Fruit fly (Drosophila melanogaster) whole organism, prepupa: ENCODE data around the gene CG31064.

Source experiments
- Blimp-1 ChIP-seq: fragments of 200-800 bp; sonication (Bioruptor generic); optimal IDR thresholded peaks from 3 replicates; lab custom pipeline; 2017; ENCODE audit warnings: missing biosample characterization, missing genetic modification characterization, mild to moderate bottlenecking, moderate library complexity, missing genetic modification reagents
- CG10631 ChIP-seq: fragments of 200-800 bp; sonication (Bioruptor generic); optimal IDR thresholded peaks from 2 replicates; lab custom pipeline; 2016; ENCODE audit warnings: missing biosample characterization, missing genetic modification characterization
- CG11762 ChIP-seq: fragments of 200-800 bp; sonication (Bioruptor generic); optimal IDR thresholded peaks from 3 replicates; lab custom pipeline; 2016; ENCODE audit warnings: missing biosample characterization, missing genetic modification characterization; ENCODE audit not compliant: insufficient read depth
- CG11902 ChIP-seq: fragments of 200-800 bp; sonication (Bioruptor generic); optimal IDR thresholded peaks from 3 replicates; lab custom pipeline; 2016; ENCODE audit warnings: missing biosample characterization, missing genetic modification characterization
- CG15336 ChIP-seq: fragments of 200-800 bp; sonication (Bioruptor generic); IDR thresholded peaks from 2 replicates; pipeline ENCODE4 v1.3.6; 2022; ENCODE audit warnings: missing biosample characterization, missing genetic modification characterization
- CG1621 ChIP-seq: fragments of 200-800 bp; sonication (Bioruptor generic); optimal IDR thresholded peaks from 3 replicates; lab custom pipeline; 2018; ENCODE audit warnings: missing biosample characterization, mild to moderate bottlenecking, missing genetic modification characterization
- CG16779 ChIP-seq: fragments of 200-800 bp; sonication (Bioruptor generic); optimal IDR thresholded peaks from 3 replicates; lab custom pipeline; 2017; ENCODE audit warnings: missing biosample characterization, mild to moderate bottlenecking, missing genetic modification characterization
- CG3032 ChIP-seq: fragments of 200-800 bp; optimal IDR thresholded peaks from 2 replicates; lab custom pipeline; 2019; ENCODE audit warnings: missing biosample characterization, mild to moderate bottlenecking, missing genetic modification characterization, moderate library complexity
- CG31627 ChIP-seq: fragments of 200-800 bp; sonication (Bioruptor generic); optimal IDR thresholded peaks from 3 replicates; lab custom pipeline; 2016; ENCODE audit warnings: missing biosample characterization, missing genetic modification characterization
- CG32006 ChIP-seq: fragments of 200-800 bp; sonication (Bioruptor generic); optimal IDR thresholded peaks from 3 replicates; lab custom pipeline; 2017; ENCODE audit warnings: missing biosample characterization, mild to moderate bottlenecking, missing genetic modification characterization
- CG34406 ChIP-seq: fragments of 200-800 bp; sonication (Bioruptor generic); optimal IDR thresholded peaks from 3 replicates; lab custom pipeline; 2016; ENCODE audit warnings: missing biosample characterization, missing genetic modification characterization
- CG3919 ChIP-seq: fragments of 200-800 bp; sonication (Bioruptor generic); optimal IDR thresholded peaks from 3 replicates; lab custom pipeline; 2016; ENCODE audit warnings: missing biosample characterization, missing genetic modification characterization
- CG4318 ChIP-seq: fragments of 200-800 bp; sonication (Bioruptor generic); optimal IDR thresholded peaks from 3 replicates; lab custom pipeline; 2017; ENCODE audit warnings: missing biosample characterization, mild to moderate bottlenecking, missing genetic modification characterization
- CG6163 ChIP-seq: fragments of 200-800 bp; sonication (Bioruptor generic); IDR thresholded peaks from 3 replicates; pipeline ENCODE4 v1.3.6; 2022; ENCODE audit warnings: missing biosample characterization, missing genetic modification characterization
- CG6276 ChIP-seq: fragments of 200-800 bp; sonication (Bioruptor generic); optimal IDR thresholded peaks from 2 replicates; lab custom pipeline; 2017; ENCODE audit warnings: missing biosample characterization, mild to moderate bottlenecking, missing genetic modification characterization
- CG6792 ChIP-seq: fragments of 200-800 bp; sonication (Bioruptor generic); optimal IDR thresholded peaks from 3 replicates; lab custom pipeline; 2016; ENCODE audit warnings: missing biosample characterization, missing genetic modification characterization
- CG6854 ChIP-seq: fragments of 200-800 bp; sonication (Bioruptor generic); optimal IDR thresholded peaks from 2 replicates; lab custom pipeline; 2017; ENCODE audit warnings: missing biosample characterization, mild to moderate bottlenecking, missing genetic modification characterization
- CG7368 ChIP-seq: fragments of 200-800 bp; sonication (Bioruptor generic); optimal IDR thresholded peaks from 3 replicates; lab custom pipeline; 2016; ENCODE audit warnings: missing biosample characterization, missing genetic modification characterization
- CG8119 ChIP-seq: fragments of 200-800 bp; sonication (Bioruptor generic); IDR thresholded peaks from 3 replicates; pipeline ENCODE4 v1.3.6; 2022; ENCODE audit warnings: missing biosample characterization, missing genetic modification characterization
- CG8319 ChIP-seq: fragments of 200-800 bp; sonication (Bioruptor generic); optimal IDR thresholded peaks from 3 replicates; lab custom pipeline; 2016; ENCODE audit warnings: missing biosample characterization, missing genetic modification characterization
- CG8632 ChIP-seq: fragments of 200-800 bp; sonication (Bioruptor generic); optimal IDR thresholded peaks from 3 replicates; lab custom pipeline; 2016; ENCODE audit warnings: missing biosample characterization, missing genetic modification characterization
- CG9139 ChIP-seq: fragments of 200-800 bp; sonication (Bioruptor generic); optimal IDR thresholded peaks from 3 replicates; lab custom pipeline; 2017; ENCODE audit warnings: missing biosample characterization, mild to moderate bottlenecking, missing genetic modification characterization
- Eip75B ChIP-seq: fragments of 200-800 bp; sonication (Bioruptor generic); optimal IDR thresholded peaks from 3 replicates; lab custom pipeline; 2016; ENCODE audit warnings: missing biosample characterization, missing genetic modification characterization
- Eip78C ChIP-seq: fragments of 200-800 bp; sonication (Bioruptor generic); peaks from one replicate; lab custom pipeline; 2016; ENCODE audit warnings: missing biosample characterization, missing genetic modification characterization
- Ets21C ChIP-seq: fragments of 200-800 bp; sonication (Bioruptor generic); optimal IDR thresholded peaks from 3 replicates; lab custom pipeline; 2016; ENCODE audit warnings: missing biosample characterization, missing genetic modification characterization
- Ets96B ChIP-seq: fragments of 200-800 bp; optimal IDR thresholded peaks from 2 replicates; lab custom pipeline; 2019; ENCODE audit warnings: missing biosample characterization, mild to moderate bottlenecking, missing genetic modification characterization, moderate library complexity
- Gug ChIP-seq: fragments of 200-800 bp; sonication (Bioruptor generic); IDR thresholded peaks from 2 replicates; pipeline ENCODE4 v1.3.6; 2022; ENCODE audit warnings: missing biosample characterization, missing genetic modification characterization
- Hr38 ChIP-seq: sonication (Bioruptor generic); optimal IDR thresholded peaks from 2 replicates; lab custom pipeline; 2016; ENCODE audit warnings: missing biosample characterization, missing genetic modification characterization
- Hr39 ChIP-seq: fragments of 200-800 bp; sonication (Bioruptor generic); optimal IDR thresholded peaks from 2 replicates; lab custom pipeline; 2016; ENCODE audit warnings: missing biosample characterization, missing genetic modification characterization
- Hr4 ChIP-seq: fragments of 200-800 bp; sonication (Bioruptor generic); optimal IDR thresholded peaks from 3 replicates; lab custom pipeline; 2016; ENCODE audit warnings: missing biosample characterization, missing genetic modification characterization
- Lpt ChIP-seq: fragments of 200-800 bp; sonication (Bioruptor generic); optimal IDR thresholded peaks from 3 replicates; lab custom pipeline; 2016; ENCODE audit warnings: missing biosample characterization, missing genetic modification characterization
- Met ChIP-seq: fragments of 200-800 bp; sonication (Bioruptor generic); optimal IDR thresholded peaks from 3 replicates; lab custom pipeline; 2016; ENCODE audit warnings: missing biosample characterization, missing genetic modification characterization
- OdsH ChIP-seq: fragments of 200-800 bp; sonication (Bioruptor generic); optimal IDR thresholded peaks from 3 replicates; lab custom pipeline; 2016; ENCODE audit warnings: missing biosample characterization, missing genetic modification characterization
- Sox102F ChIP-seq: fragments of 200-800 bp; sonication (Bioruptor generic); optimal IDR thresholded peaks from 2 replicates; lab custom pipeline; 2016; ENCODE audit warnings: missing biosample characterization, mild to moderate bottlenecking, missing genetic modification characterization
- Sox14 ChIP-seq: fragments of 200-800 bp; sonication (Bioruptor generic); optimal IDR thresholded peaks from 3 replicates; lab custom pipeline; 2016; ENCODE audit warnings: missing biosample characterization, missing genetic modification characterization
- Sox15 ChIP-seq: fragments of 200-800 bp; sonication (Bioruptor generic); optimal IDR thresholded peaks from 3 replicates; lab custom pipeline; 2016; ENCODE audit warnings: missing biosample characterization, missing genetic modification characterization
- achi ChIP-seq: fragments of 200-800 bp; sonication (Bioruptor generic); optimal IDR thresholded peaks from 3 replicates; lab custom pipeline; 2016; ENCODE audit warnings: missing biosample characterization, missing genetic modification characterization
- acj6 ChIP-seq: fragments of 200-800 bp; sonication (Bioruptor generic); optimal IDR thresholded peaks from 3 replicates; lab custom pipeline; 2016; ENCODE audit warnings: missing biosample characterization, missing genetic modification characterization
- cyc ChIP-seq: fragments of 200-800 bp; sonication (Bioruptor generic); optimal IDR thresholded peaks from 3 replicates; lab custom pipeline; 2016; ENCODE audit warnings: missing biosample characterization, missing genetic modification characterization
- dac ChIP-seq: fragments of 200-800 bp; sonication (Bioruptor generic); optimal IDR thresholded peaks from 2 replicates; lab custom pipeline; 2017; ENCODE audit warnings: missing biosample characterization, mild to moderate bottlenecking, missing genetic modification characterization
- eg ChIP-seq: fragments of 200-800 bp; sonication (Bioruptor generic); IDR thresholded peaks from 3 replicates; pipeline ENCODE4 v1.3.6; 2022; ENCODE audit warnings: missing biosample characterization, missing genetic modification characterization
- esn ChIP-seq: fragments of 200-800 bp; sonication (Bioruptor generic); optimal IDR thresholded peaks from 2 replicates; lab custom pipeline; 2016; ENCODE audit warnings: missing biosample characterization, mild to moderate bottlenecking, missing genetic modification characterization, moderate library complexity
- fd59A ChIP-seq: fragments of 200-800 bp; sonication (Bioruptor generic); optimal IDR thresholded peaks from 2 replicates; lab custom pipeline; 2017; ENCODE audit warnings: missing biosample characterization, mild to moderate bottlenecking, missing genetic modification characterization, missing genetic modification reagents
- fd85E ChIP-seq: fragments of 200-800 bp; sonication (Bioruptor generic); optimal IDR thresholded peaks from 3 replicates; lab custom pipeline; 2016; ENCODE audit warnings: missing biosample characterization, missing genetic modification characterization
- fkh ChIP-seq: fragments of 200-800 bp; sonication (Bioruptor generic); optimal IDR thresholded peaks from 3 replicates; lab custom pipeline; 2017; ENCODE audit warnings: missing biosample characterization, mild to moderate bottlenecking, missing genetic modification characterization, moderate library complexity
- lz ChIP-seq: fragments of 200-800 bp; sonication (Bioruptor generic); optimal IDR thresholded peaks from 3 replicates; lab custom pipeline; 2016; ENCODE audit warnings: missing biosample characterization, missing genetic modification characterization
- pdm3 ChIP-seq: fragments of 200-800 bp; sonication (Bioruptor generic); optimal IDR thresholded peaks from 3 replicates; lab custom pipeline; 2016; ENCODE audit warnings: missing biosample characterization, missing genetic modification characterization
- salr ChIP-seq, 2 experiments: fragments of 200-800 bp; sonication (Bioruptor generic); optimal IDR thresholded peaks; 3 replicates each; lab custom pipeline; 2016 to 2018; ENCODE audit warnings: missing biosample characterization in 2 of 2, missing genetic modification characterization in 2 of 2, mild to moderate bottlenecking in 1 of 2
- spab ChIP-seq: fragments of 200-800 bp; sonication (Bioruptor generic); optimal IDR thresholded peaks from 2 replicates; lab custom pipeline; 2017; ENCODE audit warnings: missing biosample characterization, mild to moderate bottlenecking, missing genetic modification characterization, missing genetic modification reagents
- ss ChIP-seq, 2 experiments: fragments of 200-800 bp; sonication (Bioruptor generic); optimal IDR thresholded peaks; 2 replicates in 1 of 2; 3 replicates in 1 of 2; lab custom pipeline; 2017 to 2018; ENCODE audit warnings: mild to moderate bottlenecking in 2 of 2, missing biosample characterization in 2 of 2, missing genetic modification characterization in 2 of 2, moderate library complexity in 1 of 2
- topi ChIP-seq: fragments of 200-800 bp; sonication (Bioruptor generic); optimal IDR thresholded peaks from 3 replicates; lab custom pipeline; 2016; ENCODE audit warnings: missing biosample characterization, missing genetic modification characterization

CG31064 gene

dm6 chr3R:27217465-27218059 is 21.3 kb downstream of the CG31064 start:
- peak; percentile 37; the same call in 1 of the 2 replicates for TF ChIP-seq Gug (GFP tag; lab: Robert Waterston, UW)
- TF ChIP-seq Lpt (GFP tag; lab: Kevin White, UChicago): peak; percentile 48
- TF ChIP-seq lz (GFP tag; lab: Kevin White, UChicago): peak; percentile 64
- TF ChIP-seq Hr38 (GFP tag; lab: Kevin White, UChicago): no peak
- TF ChIP-seq CG3919 (GFP tag; lab: Kevin White, UChicago): peak; percentile 77
- peak; percentile 94 for TF ChIP-seq Eip78C (GFP tag; lab: Kevin White, UChicago)
- TF ChIP-seq fd85E (GFP tag; lab: Kevin White, UChicago): no peak
- TF ChIP-seq Sox102F: peak; percentile 54
- TF ChIP-seq Ets21C (GFP tag; lab: Kevin White, UChicago): peak; percentile 32
- peak; percentile 59 for TF ChIP-seq Hr4 (GFP tag; lab: Kevin White, UChicago)
- TF ChIP-seq CG8119 (GFP tag; lab: Robert Waterston, UW): peak; percentile 73
- peak; percentile 48 for TF ChIP-seq cyc
- peak; percentile 79 for TF ChIP-seq Ets96B (tag; lab: Kevin White, UChicago)
- TF ChIP-seq CG34406 (GFP tag; lab: Kevin White, UChicago): peak; percentile 74
- no peak for TF ChIP-seq CG8319 (GFP tag; lab: Kevin White, UChicago)
- TF ChIP-seq CG9139 (GFP tag; lab: Kevin White, UChicago): peak; percentile 49
- TF ChIP-seq CG15336: peak; percentile 76
- TF ChIP-seq CG7368 (GFP tag; lab: Kevin White, UChicago): peak; percentile 47
- peak; percentile 17 for TF ChIP-seq CG6276 (GFP tag; lab: Kevin White, UChicago)
- TF ChIP-seq achi: peak; percentile 74
- no peak for TF ChIP-seq CG1621
- TF ChIP-seq CG4318: peak; percentile 12
- no peak for TF ChIP-seq fkh (GFP tag; lab: Kevin White, UChicago)
- peak; percentile 47 for TF ChIP-seq CG31627 (GFP tag; lab: Kevin White, UChicago)
- TF ChIP-seq OdsH (GFP tag; lab: Kevin White, UChicago): peak; percentile 72
- TF ChIP-seq CG16779: peak; percentile 37
- TF ChIP-seq CG10631 (GFP tag; lab: Kevin White, UChicago): peak; percentile 76
- TF ChIP-seq fd59A: peak; percentile 41
- peak; percentile 36; the same call in 2 of the 3 replicates for TF ChIP-seq CG6163 (GFP tag; lab: Robert Waterston, UW)
- peak; percentile 73 for TF ChIP-seq CG6792 (GFP tag; lab: Kevin White, UChicago)
- peak; percentile 78 for TF ChIP-seq Met (GFP tag; lab: Kevin White, UChicago)
- TF ChIP-seq Eip75B (GFP tag; lab: Kevin White, UChicago): peak; percentile 70
- TF ChIP-seq pdm3: peak; percentile 69
- peak; percentile 81 for TF ChIP-seq esn (GFP tag; lab: Kevin White, UChicago)
- TF ChIP-seq Blimp-1: peak; percentile 43
- TF ChIP-seq CG32006: peak; percentile 77
- TF ChIP-seq salr (GFP tag; optimal IDR thresholded peaks at IDR 0.05; lab: Kevin White, UChicago): peak in 1 of 2 experiments; percentile 71
- peak; percentile 21 for TF ChIP-seq Sox15 (GFP tag; lab: Kevin White, UChicago)
- TF ChIP-seq CG3032 (tag; lab: Kevin White, UChicago): peak; percentile 69
- peak; percentile 45 for TF ChIP-seq Hr39 (GFP tag; lab: Kevin White, UChicago)
- TF ChIP-seq CG11902 (GFP tag; lab: Kevin White, UChicago): peak; percentile 56
- no peak for TF ChIP-seq dac (GFP tag; lab: Kevin White, UChicago)
- peak; percentile 66 to 74 for TF ChIP-seq ss (GFP tag; optimal IDR thresholded peaks at IDR 0.05; lab: Kevin White, UChicago)
- peak; percentile 74 for TF ChIP-seq acj6 (GFP tag; lab: Kevin White, UChicago)
- TF ChIP-seq topi: peak; percentile 71
- peak; percentile 63 for TF ChIP-seq Sox14
- TF ChIP-seq CG6854: peak; percentile 40
- peak; percentile 66 for TF ChIP-seq spab (GFP tag; lab: Kevin White, UChicago)
- TF ChIP-seq CG11762 (GFP tag; lab: Kevin White, UChicago): peak; percentile 63
- peak; percentile 65 for TF ChIP-seq CG8632 (GFP tag; lab: Kevin White, UChicago)
- TF ChIP-seq eg (GFP tag; lab: Robert Waterston, UW): 0 out of 3 replicates have a peak, but pooled peaks have one; percentile 22
